Fruit fly (Drosophila melanogaster) whole organism, embryonic: ENCODE measurements around the gene Ltn1.
A peak's percentile ranks its signal among the peaks of the same experiment; 100 is the strongest.

Source experiments
- CG10147 ChIP-seq: fragments of 200-800 bp; sonication (Bioruptor generic); optimal IDR thresholded peaks from 2 replicates; lab custom pipeline; 2019; ENCODE audit warnings: missing biosample characterization, mild to moderate bottlenecking, missing genetic modification characterization, moderate library complexity
- CG1024 ChIP-seq: fragments of 200-800 bp; sonication (Bioruptor generic); IDR thresholded peaks from 2 replicates; pipeline ENCODE4 v1.3.6; 2022; ENCODE audit warnings: missing biosample characterization, missing genetic modification characterization
- CG10267 ChIP-seq: fragments of 200-800 bp; sonication (Bioruptor generic); optimal IDR thresholded peaks from 2 replicates; lab custom pipeline; 2018; ENCODE audit warnings: missing biosample characterization, mild to moderate bottlenecking, missing genetic modification characterization, moderate library complexity
- CG11456 ChIP-seq: fragments of 200-800 bp; sonication (Bioruptor generic); IDR thresholded peaks from 3 replicates; pipeline ENCODE4 v1.3.6; 2022; ENCODE audit warnings: missing biosample characterization, missing genetic modification characterization
- CG15479 ChIP-seq: fragments of 200-800 bp; sonication (Bioruptor generic); optimal IDR thresholded peaks from 3 replicates; lab custom pipeline; 2019; ENCODE audit warnings: missing biosample characterization, mild to moderate bottlenecking, missing genetic modification characterization, moderate library complexity
- CG16813 ChIP-seq: fragments of 200-800 bp; sonication (Bioruptor generic); IDR thresholded peaks from 3 replicates; pipeline ENCODE4 v1.3.6; 2022; ENCODE audit warnings: missing biosample characterization, missing genetic modification characterization; ENCODE audit not compliant: partially characterized antibody
- CG16815 ChIP-seq: fragments of 200-800 bp; sonication (Bioruptor generic); optimal IDR thresholded peaks from 3 replicates; lab custom pipeline; 2017; ENCODE audit warnings: missing biosample characterization, mild to moderate bottlenecking, missing genetic modification characterization
- CG17802 ChIP-seq: fragments of 200-800 bp; sonication (Bioruptor generic); optimal IDR thresholded peaks from 2 replicates; lab custom pipeline; 2018; ENCODE audit warnings: missing biosample characterization, mild to moderate bottlenecking, missing genetic modification characterization, moderate library complexity
- CG18262 ChIP-seq: fragments of 200-800 bp; optimal IDR thresholded peaks from 3 replicates; lab custom pipeline; 2019; ENCODE audit warnings: missing biosample characterization, mild to moderate bottlenecking, missing genetic modification characterization, moderate library complexity
- CG1832 ChIP-seq: fragments of 200-800 bp; sonication (Bioruptor generic); optimal IDR thresholded peaks from 2 replicates; lab custom pipeline; 2017; ENCODE audit warnings: missing biosample characterization, mild to moderate bottlenecking, missing genetic modification characterization, inconsistent platforms
- CG3281 ChIP-seq: fragments of 200-800 bp; sonication (Bioruptor generic); optimal IDR thresholded peaks from 3 replicates; lab custom pipeline; 2017; ENCODE audit warnings: missing biosample characterization, mild to moderate bottlenecking, missing genetic modification characterization
- CG33557 ChIP-seq: fragments of 200-800 bp; sonication (Bioruptor generic); optimal IDR thresholded peaks from 2 replicates; lab custom pipeline; 2019; ENCODE audit warnings: missing biosample characterization, mild to moderate bottlenecking, missing genetic modification characterization, moderate library complexity
- CG34224 ChIP-seq: fragments of 200-800 bp; sonication (Bioruptor generic); IDR thresholded peaks from 3 replicates; pipeline ENCODE4 v1.3.6; 2022; ENCODE audit warnings: missing biosample characterization, missing genetic modification characterization; ENCODE audit not compliant: partially characterized antibody
- CG4424 ChIP-seq: fragments of 200-800 bp; sonication (Bioruptor generic); optimal IDR thresholded peaks from 3 replicates; lab custom pipeline; 2016; ENCODE audit warnings: missing biosample characterization, missing genetic modification characterization
- CG7963 ChIP-seq: fragments of 200-800 bp; sonication (Bioruptor generic); IDR thresholded peaks from 3 replicates; pipeline ENCODE4 v1.3.6; 2022; ENCODE audit warnings: missing biosample characterization, missing genetic modification characterization; ENCODE audit not compliant: partially characterized antibody
- CG9437 ChIP-seq: fragments of 200-800 bp; sonication (Bioruptor generic); optimal IDR thresholded peaks from 2 replicates; lab custom pipeline; 2018; ENCODE audit warnings: missing biosample characterization, mild to moderate bottlenecking, missing genetic modification characterization
- CG9797 ChIP-seq: fragments of 200-800 bp; sonication (Bioruptor generic); optimal IDR thresholded peaks from 3 replicates; lab custom pipeline; 2018; ENCODE audit warnings: missing biosample characterization, mild to moderate bottlenecking, missing genetic modification characterization
- D19A ChIP-seq: fragments of 200-800 bp; optimal IDR thresholded peaks from 3 replicates; lab custom pipeline; 2019; ENCODE audit warnings: missing biosample characterization, mild to moderate bottlenecking, missing genetic modification characterization, moderate library complexity
- Dref ChIP-seq: fragments of 200-800 bp; sonication (Bioruptor generic); IDR thresholded peaks from 2 replicates; pipeline ENCODE4 v1.3.6; 2022; ENCODE audit warnings: missing biosample characterization, missing genetic modification characterization
- ERR ChIP-seq: fragments of 200-800 bp; sonication (Bioruptor generic); optimal IDR thresholded peaks from 2 replicates; lab custom pipeline; 2016; ENCODE audit warnings: missing biosample characterization, missing genetic modification characterization
- Elba2 ChIP-seq: fragments of 200-800 bp; sonication (Bioruptor generic); optimal IDR thresholded peaks from 3 replicates; lab custom pipeline; 2016; ENCODE audit warnings: missing biosample characterization, missing genetic modification characterization
- H2.0 ChIP-seq: fragments of 200-800 bp; sonication (Bioruptor generic); IDR thresholded peaks from 2 replicates; pipeline ENCODE4 v1.3.6; 2022; ENCODE audit warnings: missing biosample characterization, missing genetic modification characterization
- HLHmδ ChIP-seq: fragments of 200-800 bp; sonication (Bioruptor generic); optimal IDR thresholded peaks from 2 replicates; lab custom pipeline; 2018; ENCODE audit warnings: missing biosample characterization, mild to moderate bottlenecking, missing genetic modification characterization, moderate library complexity
- Hsf ChIP-seq: fragments of 200-800 bp; sonication (Bioruptor generic); optimal IDR thresholded peaks from 3 replicates; lab custom pipeline; 2016; ENCODE audit warnings: missing biosample characterization, missing genetic modification characterization
- Kr ChIP-seq: fragments of 200-800 bp; sonication (Bioruptor generic); optimal IDR thresholded peaks from 2 replicates; lab custom pipeline; 2017; ENCODE audit warnings: missing biosample characterization, mild to moderate bottlenecking, missing genetic modification characterization
- Lhr ChIP-seq: fragments of 200-800 bp; sonication (Bioruptor generic); optimal IDR thresholded peaks from 3 replicates; lab custom pipeline; 2017; ENCODE audit warnings: mild to moderate bottlenecking, missing biosample characterization, missing genetic modification reagents, missing genetic modification characterization
- Med ChIP-seq: fragments of 200-800 bp; sonication (Bioruptor generic); peaks from one replicate; lab custom pipeline; 2016; ENCODE audit warnings: missing biosample characterization, missing genetic modification characterization, mild to moderate bottlenecking, inconsistent platforms, moderate library complexity
- Myb ChIP-seq: fragments of 200-800 bp; sonication (Bioruptor generic); optimal IDR thresholded peaks from 2 replicates; lab custom pipeline; 2016; ENCODE audit warnings: missing biosample characterization, missing genetic modification characterization
- TFAM ChIP-seq: fragments of 200-800 bp; sonication (Bioruptor generic); optimal IDR thresholded peaks from 2 replicates; lab custom pipeline; 2017; ENCODE audit warnings: missing biosample characterization, missing genetic modification characterization, inconsistent platforms
- Taf1 ChIP-seq: fragments of 200-800 bp; sonication (Bioruptor generic); IDR thresholded peaks from 2 replicates; pipeline ENCODE4 v1.3.6; 2022; ENCODE audit warnings: missing biosample characterization, missing genetic modification characterization
- Xbp1 ChIP-seq: fragments of 200-800 bp; sonication (Bioruptor generic); optimal IDR thresholded peaks from 3 replicates; lab custom pipeline; 2016; ENCODE audit warnings: missing biosample characterization, mild to moderate bottlenecking, missing genetic modification characterization
- ab ChIP-seq: fragments of 200-800 bp; sonication (Bioruptor generic); optimal IDR thresholded peaks from 2 replicates; lab custom pipeline; 2016; ENCODE audit warnings: missing biosample characterization, missing genetic modification characterization
- ato ChIP-seq: fragments of 200-800 bp; sonication (Bioruptor generic); IDR thresholded peaks from 2 replicates; pipeline ENCODE4 v1.3.6; 2022; ENCODE audit warnings: missing biosample characterization, missing genetic modification characterization; ENCODE audit not compliant: partially characterized antibody
- dati ChIP-seq: fragments of 200-800 bp; sonication (Bioruptor generic); IDR thresholded peaks from 2 replicates; pipeline ENCODE4 v1.3.6; 2022; ENCODE audit warnings: missing biosample characterization, missing genetic modification characterization
- dimm ChIP-seq: fragments of 200-800 bp; sonication (Bioruptor generic); IDR thresholded peaks from 2 replicates; pipeline ENCODE4 v1.3.6; 2022; ENCODE audit warnings: missing biosample characterization, missing genetic modification characterization
- ewg ChIP-seq: fragments of 200-800 bp; sonication (Bioruptor generic); optimal IDR thresholded peaks from 3 replicates; lab custom pipeline; 2017; ENCODE audit warnings: mild to moderate bottlenecking, missing biosample characterization, missing genetic modification reagents, missing genetic modification characterization
- gro ChIP-seq: fragments of 200-800 bp; sonication (Bioruptor generic); optimal IDR thresholded peaks from 2 replicates; lab custom pipeline; 2016; ENCODE audit warnings: missing biosample characterization, missing genetic modification characterization
- gsb ChIP-seq: fragments of 200-800 bp; sonication (Bioruptor generic); IDR thresholded peaks from 2 replicates; pipeline ENCODE4 v1.3.6; 2022; ENCODE audit warnings: missing biosample characterization, missing genetic modification characterization
- h ChIP-seq: fragments of >200 bp; optimal IDR thresholded peaks from 2 replicates; lab custom pipeline; 2017
- hth ChIP-seq: fragments of >200 bp; optimal IDR thresholded peaks from 2 replicates; lab custom pipeline; 2017; ENCODE audit warnings: inconsistent platforms
- klu ChIP-seq: fragments of 200-800 bp; sonication (Bioruptor generic); IDR thresholded peaks from 2 replicates; pipeline ENCODE4 v1.3.6; 2022; ENCODE audit warnings: missing biosample characterization, missing genetic modification characterization
- kni ChIP-seq: fragments of 200-800 bp; sonication (Bioruptor generic); optimal IDR thresholded peaks from 3 replicates; lab custom pipeline; 2017; ENCODE audit warnings: mild to moderate bottlenecking, missing biosample characterization, missing genetic modification reagents, missing genetic modification characterization
- mam ChIP-seq: fragments of 200-800 bp; sonication (Bioruptor generic); optimal IDR thresholded peaks from 3 replicates; lab custom pipeline; 2016; ENCODE audit warnings: missing biosample characterization, missing genetic modification characterization
- nerfin-2 ChIP-seq: fragments of 200-800 bp; sonication (Bioruptor generic); IDR thresholded peaks from 2 replicates; pipeline ENCODE4 v1.3.6; 2022; ENCODE audit warnings: missing biosample characterization, missing genetic modification characterization; ENCODE audit not compliant: partially characterized antibody
- org-1 ChIP-seq: fragments of 200-800 bp; sonication (Bioruptor generic); optimal IDR thresholded peaks from 2 replicates; lab custom pipeline; 2017; ENCODE audit warnings: missing biosample characterization, missing genetic modification characterization
- slou ChIP-seq: fragments of 200-800 bp; sonication (Bioruptor generic); optimal IDR thresholded peaks from 3 replicates; lab custom pipeline; 2016; ENCODE audit warnings: missing biosample characterization, missing genetic modification characterization
- sqz ChIP-seq: fragments of 200-800 bp; sonication (Bioruptor generic); optimal IDR thresholded peaks from 3 replicates; lab custom pipeline; 2018; ENCODE audit warnings: missing biosample characterization, mild to moderate bottlenecking, missing genetic modification characterization
- ssp ChIP-seq: fragments of 200-800 bp; sonication (Bioruptor generic); IDR thresholded peaks from 2 replicates; pipeline ENCODE4 v1.3.6; 2022; ENCODE audit warnings: missing biosample characterization, missing genetic modification characterization
- stc ChIP-seq: fragments of 200-800 bp; sonication (Bioruptor generic); IDR thresholded peaks from 2 replicates; pipeline ENCODE4 v1.3.6; 2022; ENCODE audit warnings: missing biosample characterization, missing genetic modification characterization
- sug ChIP-seq: fragments of 200-800 bp; optimal IDR thresholded peaks from 2 replicates; lab custom pipeline; 2019; ENCODE audit warnings: missing biosample characterization, mild to moderate bottlenecking, missing genetic modification characterization, moderate library complexity
- tgo ChIP-seq: fragments of 200-800 bp; sonication (Bioruptor generic); IDR thresholded peaks from 3 replicates; pipeline ENCODE4 v1.3.6; 2022; ENCODE audit warnings: missing biosample characterization, missing genetic modification characterization
- zfh2 ChIP-seq: fragments of 200-800 bp; sonication (Bioruptor generic); optimal IDR thresholded peaks from 2 replicates; lab custom pipeline; 2016; ENCODE audit warnings: missing biosample characterization, missing genetic modification characterization

Ltn1 gene

dm6 chr3L:19585979-19586378, 33.9 kb upstream of the Ltn1 start, which contains the start of the genes CG9231 and CG9330 (continued):
- TF ChIP-seq CG10147 (GFP tag; lab: Kevin White, UChicago), result no peak
- TF ChIP-seq CG15479 (GFP tag; lab: Kevin White, UChicago), result peak; percentile 38
- no peak for TF ChIP-seq CG16813 (GFP tag; lab: Robert Waterston, UW)
- no peak for TF ChIP-seq CG1024 (GFP tag; lab: Robert Waterston, UW)
- TF ChIP-seq CG3281 (GFP tag; lab: Kevin White, UChicago), result no peak
- no peak for TF ChIP-seq org-1 (GFP tag; lab: Kevin White, UChicago)
- peak; percentile 38 for TF ChIP-seq kni
- peak; percentile 69 for TF ChIP-seq CG10267
- TF ChIP-seq gro, result no peak
- no peak for TF ChIP-seq hth
- TF ChIP-seq H2.0 (GFP tag; lab: Robert Waterston, UW), result no peak
- no peak for TF ChIP-seq stc (GFP tag; lab: Robert Waterston, UW)
- no peak for TF ChIP-seq CG4424
- no peak for TF ChIP-seq slou (GFP tag; lab: Kevin White, UChicago)
- TF ChIP-seq CG11456, result no peak
- peak; percentile 24 for TF ChIP-seq Hsf (GFP tag; lab: Kevin White, UChicago)
- TF ChIP-seq sug (tag; lab: Kevin White, UChicago), result peak; percentile 36
- peak; percentile 88 for TF ChIP-seq CG17802 (tag; lab: Kevin White, UChicago)
- TF ChIP-seq gsb (GFP tag; lab: Robert Waterston, UW), result no peak
- TF ChIP-seq dati (GFP tag; lab: Robert Waterston, UW), result no peak
- TF ChIP-seq sqz, result no peak
- no peak for TF ChIP-seq CG9437
- 0 out of 2 replicates have a peak, but pooled peaks have one; percentile 25 for TF ChIP-seq ssp
- TF ChIP-seq HLHmδ, result no peak
- no peak for TF ChIP-seq Taf1
- peak; percentile 42; the same call in 1 of the 3 replicates for TF ChIP-seq CG34224
- no peak for TF ChIP-seq CG33557
- peak; percentile 26 for TF ChIP-seq ewg (GFP tag; lab: Kevin White, UChicago)
- TF ChIP-seq Elba2 (GFP tag; lab: Kevin White, UChicago), result peak; percentile 45
- peak; percentile 83 for TF ChIP-seq Med (GFP tag; lab: Kevin White, UChicago)
- no peak for TF ChIP-seq dimm
- peak; percentile 45 for TF ChIP-seq Xbp1 (GFP tag; lab: Kevin White, UChicago)
- peak; percentile 86 for TF ChIP-seq CG9797 (GFP tag; lab: Kevin White, UChicago)
- no peak for TF ChIP-seq nerfin-2 (GFP tag; lab: Robert Waterston, UW)
- peak; percentile 69 for TF ChIP-seq Lhr (GFP tag; lab: Kevin White, UChicago)
- TF ChIP-seq mam, result peak; percentile 2
- TF ChIP-seq ato (GFP tag; lab: Robert Waterston, UW), result no peak
- TF ChIP-seq klu (GFP tag; lab: Robert Waterston, UW), result no peak
- TF ChIP-seq CG16815 (GFP tag; lab: Kevin White, UChicago), result no peak
- TF ChIP-seq ab, result no peak
- no peak for TF ChIP-seq h
- no peak for TF ChIP-seq tgo (GFP tag; lab: Robert Waterston, UW)
- TF ChIP-seq TFAM (GFP tag; lab: Kevin White, UChicago), result no peak
- peak; percentile 31 for TF ChIP-seq Myb (GFP tag; lab: Kevin White, UChicago)
- no peak for TF ChIP-seq CG7963 (GFP tag; lab: Robert Waterston, UW)
- peak; percentile 50 for TF ChIP-seq CG18262 (tag; lab: Kevin White, UChicago)
- no peak for TF ChIP-seq Dref (GFP tag; lab: Robert Waterston, UW)
- TF ChIP-seq Kr (GFP tag; lab: Kevin White, UChicago), result no peak
- TF ChIP-seq CG1832 (GFP tag; lab: Kevin White, UChicago), result no peak
- no peak for TF ChIP-seq ERR (GFP tag; lab: Kevin White, UChicago)
- TF ChIP-seq D19A, result peak; percentile 48
- no peak for TF ChIP-seq zfh2 (GFP tag; lab: Kevin White, UChicago)
